Fruit fly (Drosophila melanogaster): ENCODE measurements around the gene Aptx.

The Aptx gene

DNA sequence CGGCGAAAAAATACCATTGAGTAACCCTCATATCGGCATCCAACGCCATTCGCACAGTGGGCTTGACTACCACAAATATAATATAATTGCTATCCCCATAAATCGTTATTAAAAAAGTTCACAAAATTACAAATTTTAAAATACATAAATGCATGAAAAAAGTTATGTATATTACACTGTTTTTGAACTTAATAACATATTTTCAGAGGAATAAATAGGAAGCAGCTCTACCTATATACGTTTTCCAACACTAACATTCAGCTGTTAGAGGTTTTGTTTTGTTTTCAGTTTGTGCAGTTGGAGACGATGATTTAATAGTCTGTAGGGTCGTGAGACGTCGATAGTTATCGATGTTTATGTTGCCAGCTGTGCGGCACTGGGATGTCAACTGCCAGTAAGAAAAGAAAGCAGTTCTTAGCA, at the start of gene Aptx, which contains the start of gene Ino80:
Gene Aptx (plus strand): TSS at position 360 of the 420 bp plus-strand sequence.
Gene Ino80 (minus strand): TSS at position 58 of the 420 bp plus-strand sequence.
- no peak for TF ChIP-seq Myc (optimal IDR thresholded peaks at IDR 0.05)
- no peak for TF ChIP-seq psq (optimal IDR thresholded peaks at IDR 0.05)
- no peak for TF ChIP-seq insv (optimal IDR thresholded peaks at IDR 0.05)
- TF ChIP-seq h (optimal IDR thresholded peaks at IDR 0.05), result no peak
- TF ChIP-seq Sin3A (optimal IDR thresholded peaks at IDR 0.05), result no peak
- no peak for TF ChIP-seq ttk (optimal IDR thresholded peaks at IDR 0.05)

DNA sequence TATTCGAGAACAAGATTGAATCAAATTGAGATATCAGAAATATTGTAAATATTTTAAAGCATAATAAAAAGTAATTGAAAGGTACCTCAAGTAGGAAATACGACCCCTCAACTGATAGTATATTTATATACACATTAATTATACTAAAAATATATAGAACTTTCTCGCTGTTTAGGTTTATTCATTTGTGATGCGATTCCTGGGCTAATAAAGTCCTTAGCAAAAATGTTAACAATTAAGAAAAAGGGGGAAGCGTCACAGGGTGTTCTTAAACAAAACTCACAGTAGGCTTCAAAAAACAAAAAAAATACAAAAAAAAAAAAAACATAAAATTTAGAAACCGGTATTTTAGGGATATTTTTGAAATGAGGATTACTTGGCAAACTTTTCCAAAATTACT, 49.5 kb upstream of the Aptx start, which contains the start of gene CG43203:
Gene CG43203 (plus strand): TSS at position 301 of the 400 bp plus-strand sequence.
- no peak for TF ChIP-seq Myc (optimal IDR thresholded peaks at IDR 0.05)
- TF ChIP-seq Sin3A (optimal IDR thresholded peaks at IDR 0.05), result no peak
- TF ChIP-seq psq (optimal IDR thresholded peaks at IDR 0.05), result no peak
- no peak for TF ChIP-seq ttk (optimal IDR thresholded peaks at IDR 0.05)
- TF ChIP-seq insv (optimal IDR thresholded peaks at IDR 0.05), result no peak
- TF ChIP-seq h (optimal IDR thresholded peaks at IDR 0.05), result no peak

DNA sequence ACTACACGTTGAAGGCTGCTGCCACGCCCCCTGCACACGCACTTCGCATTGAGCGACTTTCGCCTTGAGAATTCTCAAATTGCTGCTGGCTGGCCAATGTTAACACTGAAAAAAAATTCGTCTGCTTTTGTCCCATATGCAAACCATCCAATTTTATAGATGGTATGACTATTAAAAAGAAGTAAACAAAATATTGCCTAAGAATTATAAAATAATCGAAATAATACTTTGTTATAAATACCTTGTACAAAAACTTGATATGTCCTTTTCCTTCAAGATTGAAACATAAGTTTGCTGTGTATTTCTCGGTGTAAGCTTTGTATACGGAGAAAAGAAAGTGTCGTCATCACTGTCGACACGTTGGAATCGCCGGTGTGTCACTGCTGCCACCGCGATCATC, 40.4 kb upstream of the Aptx start:
- no peak for TF ChIP-seq Sin3A (optimal IDR thresholded peaks at IDR 0.05)

DNA sequence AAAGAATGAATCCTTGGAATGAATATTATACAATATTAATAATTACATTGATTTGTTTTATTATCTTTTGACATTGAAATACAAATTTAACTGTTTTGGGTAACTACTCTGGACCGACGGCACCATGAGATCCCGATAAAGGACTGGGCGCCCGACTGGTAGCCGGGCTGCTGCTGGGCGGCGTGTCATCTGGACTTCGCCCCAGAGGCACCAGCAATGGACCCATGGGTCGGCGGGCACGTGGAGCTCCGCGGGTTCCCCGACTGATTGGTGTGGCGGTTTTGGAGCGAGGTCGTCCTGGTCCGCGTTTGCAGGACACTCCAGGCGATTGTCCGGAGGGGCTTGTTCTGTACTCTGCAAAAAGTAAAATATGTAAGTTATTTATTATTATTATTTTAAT, 34.2 kb upstream of the Aptx start:
- TF ChIP-seq Myc (optimal IDR thresholded peaks at IDR 0.05), result no peak
- TF ChIP-seq Sin3A (optimal IDR thresholded peaks at IDR 0.05), result no peak
- TF ChIP-seq h (optimal IDR thresholded peaks at IDR 0.05), result no peak
- no peak for TF ChIP-seq ttk (optimal IDR thresholded peaks at IDR 0.05)
- no peak for TF ChIP-seq psq (optimal IDR thresholded peaks at IDR 0.05)
- no peak for TF ChIP-seq insv (optimal IDR thresholded peaks at IDR 0.05)

DNA sequence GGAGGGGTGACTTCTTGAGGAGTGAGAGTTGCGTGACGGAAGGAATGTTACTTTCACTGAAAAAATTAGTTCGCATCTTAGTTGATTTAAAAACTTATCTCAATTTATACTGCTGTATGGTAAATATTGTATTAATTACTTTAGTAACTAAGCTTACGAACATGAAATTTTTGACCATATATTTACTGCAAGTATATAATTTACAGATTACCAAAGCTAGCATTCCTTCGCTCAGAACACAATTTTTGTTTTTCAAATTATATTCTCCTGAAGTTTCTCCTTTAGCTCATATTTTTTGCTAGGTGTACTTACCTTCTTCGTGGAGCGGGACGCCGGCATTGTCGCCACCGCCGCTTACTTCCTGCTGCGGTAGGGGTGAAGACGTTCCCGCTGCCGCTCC, 32.6 kb upstream of the Aptx start:
- TF ChIP-seq insv (optimal IDR thresholded peaks at IDR 0.05) (no peak), Myc (optimal IDR thresholded peaks at IDR 0.05) (no peak), psq (optimal IDR thresholded peaks at IDR 0.05) (no peak), h (optimal IDR thresholded peaks at IDR 0.05) (no peak), Sin3A (optimal IDR thresholded peaks at IDR 0.05) (no peak), ttk (optimal IDR thresholded peaks at IDR 0.05) (no peak)

DNA sequence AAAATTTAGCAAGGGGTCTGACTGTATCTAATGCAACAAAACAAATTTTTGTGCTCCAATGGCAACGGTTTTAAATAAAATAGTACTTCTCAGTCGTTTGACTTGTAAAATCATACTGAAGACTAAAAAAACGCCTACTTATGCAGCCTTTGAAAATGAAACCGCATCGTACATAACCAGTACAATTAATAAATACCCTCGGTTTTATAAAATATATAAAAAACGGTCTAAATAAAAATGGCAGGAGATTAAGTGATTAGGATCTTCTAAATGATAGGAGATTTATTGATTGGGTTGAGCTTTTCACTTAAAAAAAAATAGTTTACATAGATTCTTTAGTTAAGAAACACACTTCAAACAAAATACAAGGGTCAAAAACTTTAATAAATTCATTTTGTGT, 28.6 kb upstream of the Aptx start, which contains the start of gene CG3581:
Gene CG3581 (minus strand): TSS at position 101 of the 400 bp plus-strand sequence.
- TF ChIP-seq insv (optimal IDR thresholded peaks at IDR 0.05) (no peak), psq (optimal IDR thresholded peaks at IDR 0.05) (no peak), ttk (optimal IDR thresholded peaks at IDR 0.05) (no peak), Myc (optimal IDR thresholded peaks at IDR 0.05) (no peak), Sin3A (optimal IDR thresholded peaks at IDR 0.05) (no peak), h (optimal IDR thresholded peaks at IDR 0.05) (no peak)

DNA sequence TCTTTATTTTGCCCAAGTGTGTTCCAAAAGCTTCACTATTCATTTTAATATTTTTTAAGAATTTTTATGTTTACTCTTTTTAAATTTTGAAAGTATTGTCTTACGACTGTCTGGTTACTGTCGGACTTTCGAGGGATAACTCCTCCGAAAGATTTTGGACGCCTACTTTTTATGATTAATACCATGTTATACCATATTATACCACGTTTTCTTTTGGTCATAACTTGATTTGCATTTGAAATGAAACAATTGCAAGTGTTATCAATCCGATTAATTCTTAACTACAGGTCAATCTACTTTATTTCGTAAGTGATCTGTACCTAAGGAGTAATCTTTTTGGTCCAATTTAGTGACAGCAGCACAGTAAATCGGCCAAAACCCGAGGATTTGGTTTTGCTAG, 27.3 kb upstream of the Aptx start, which contains the start of gene CG31404:
Gene CG31404 (minus strand): TSS at position 101 of the 400 bp plus-strand sequence.
- no peak for TF ChIP-seq Myc (optimal IDR thresholded peaks at IDR 0.05)
- TF ChIP-seq Sin3A (optimal IDR thresholded peaks at IDR 0.05), result no peak
- TF ChIP-seq insv (optimal IDR thresholded peaks at IDR 0.05), result no peak
- TF ChIP-seq ttk (optimal IDR thresholded peaks at IDR 0.05), result no peak
- no peak for TF ChIP-seq h (optimal IDR thresholded peaks at IDR 0.05)
- TF ChIP-seq psq (optimal IDR thresholded peaks at IDR 0.05), result no peak

DNA sequence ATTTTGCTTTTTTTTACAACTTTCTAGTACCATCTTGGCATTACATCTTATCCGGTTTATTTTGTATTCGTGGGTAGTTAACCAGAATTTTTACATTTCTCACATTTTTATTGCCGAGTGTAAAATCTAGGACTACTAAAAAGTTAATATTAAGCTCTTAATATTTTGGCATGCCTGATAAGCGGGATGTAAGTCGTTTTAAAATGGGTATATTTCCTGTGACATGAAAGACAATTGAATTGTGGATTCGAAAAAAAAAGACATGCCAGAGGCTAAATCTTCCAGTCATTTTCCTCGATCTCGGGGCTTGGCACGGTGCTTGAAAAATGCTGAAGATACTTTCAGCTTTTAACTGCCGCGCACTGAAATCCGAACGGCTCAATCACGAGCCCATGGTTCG, 26.1 kb upstream of the Aptx start, which contains the start of gene CG31245:
Gene CG31245 (minus strand): TSS at position 101 of the 400 bp plus-strand sequence.
- TF ChIP-seq h (optimal IDR thresholded peaks at IDR 0.05), result no peak
- no peak for TF ChIP-seq Myc (optimal IDR thresholded peaks at IDR 0.05)
- no peak for TF ChIP-seq insv (optimal IDR thresholded peaks at IDR 0.05)
- TF ChIP-seq Sin3A (optimal IDR thresholded peaks at IDR 0.05), result no peak
- TF ChIP-seq ttk (optimal IDR thresholded peaks at IDR 0.05), result no peak
- TF ChIP-seq psq (optimal IDR thresholded peaks at IDR 0.05), result no peak

DNA sequence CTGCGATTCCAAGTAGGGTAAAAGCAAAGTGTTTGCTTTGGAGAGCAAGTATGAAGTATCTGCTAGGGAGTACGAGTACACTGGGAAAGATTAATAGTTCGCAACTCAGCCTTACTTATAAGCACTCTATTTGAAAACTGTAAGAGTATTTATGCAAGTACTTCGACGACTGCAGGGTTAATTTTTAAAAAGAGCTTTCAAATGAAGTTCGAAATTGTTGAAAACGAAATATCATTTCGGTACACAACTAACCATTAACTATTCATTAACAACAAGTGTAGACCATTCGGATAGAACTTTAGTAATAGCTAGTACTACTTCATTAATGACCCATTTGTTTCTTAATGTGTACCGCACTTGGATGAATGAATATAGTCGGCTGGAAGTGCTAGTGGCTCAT, 20.0 kb upstream of the Aptx start:
- no peak for TF ChIP-seq insv (optimal IDR thresholded peaks at IDR 0.05)
- no peak for TF ChIP-seq Myc (optimal IDR thresholded peaks at IDR 0.05)
- no peak for TF ChIP-seq ttk (optimal IDR thresholded peaks at IDR 0.05)
- TF ChIP-seq Sin3A (optimal IDR thresholded peaks at IDR 0.05), result no peak
- TF ChIP-seq h (optimal IDR thresholded peaks at IDR 0.05), result no peak
- no peak for TF ChIP-seq psq (optimal IDR thresholded peaks at IDR 0.05)

DNA sequence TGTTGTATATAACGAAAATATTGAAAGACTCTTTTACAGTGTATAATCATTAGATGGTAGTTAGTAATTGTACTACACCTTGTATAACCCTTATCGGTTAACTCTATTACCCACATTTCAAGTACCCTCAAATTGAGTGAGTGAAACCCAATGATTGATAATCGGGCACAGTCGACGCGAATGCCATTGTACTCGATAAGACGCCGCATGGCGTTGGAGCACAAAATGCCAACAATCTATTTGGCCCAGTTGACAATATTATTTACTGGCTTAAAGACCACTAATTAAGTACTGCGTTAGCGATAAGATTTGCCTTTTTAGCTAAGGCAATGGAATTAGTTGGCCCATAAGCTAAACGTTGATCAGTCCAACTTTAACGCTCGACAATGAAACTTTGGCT, 15.6 kb upstream of the Aptx start, which contains the start of gene CG3734:
Gene CG3734 (plus strand): TSS at position 254 of the 400 bp plus-strand sequence.
- TF ChIP-seq ttk (optimal IDR thresholded peaks at IDR 0.05), result no peak
- no peak for TF ChIP-seq Sin3A (optimal IDR thresholded peaks at IDR 0.05)
- TF ChIP-seq h (optimal IDR thresholded peaks at IDR 0.05), result no peak
- no peak for TF ChIP-seq Myc (optimal IDR thresholded peaks at IDR 0.05)
- no peak for TF ChIP-seq psq (optimal IDR thresholded peaks at IDR 0.05)
- TF ChIP-seq insv (optimal IDR thresholded peaks at IDR 0.05), result no peak

DNA sequence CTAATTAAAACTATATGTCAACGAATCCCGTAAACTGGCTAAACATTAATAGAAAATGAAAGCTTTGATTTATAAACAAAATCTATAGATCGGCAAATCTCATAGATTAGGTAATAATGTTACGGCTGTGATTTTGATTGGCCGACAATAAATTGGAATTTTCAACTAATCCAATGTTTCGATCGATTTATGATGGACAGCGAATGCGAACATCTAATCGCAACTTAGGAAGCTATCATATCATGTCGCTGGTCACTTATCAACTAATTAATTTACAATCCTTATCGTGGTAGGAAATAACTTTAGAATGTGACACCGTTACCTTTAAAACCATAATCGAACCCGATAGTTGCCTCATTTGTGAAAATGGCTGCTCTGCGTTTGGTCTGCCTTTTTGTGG, 13.3 kb upstream of the Aptx start, which contains the start of gene CG18493:
Gene CG18493 (plus strand): TSS at position 352 of the 400 bp plus-strand sequence.
- no peak for TF ChIP-seq Myc (optimal IDR thresholded peaks at IDR 0.05)
- TF ChIP-seq h (optimal IDR thresholded peaks at IDR 0.05), result no peak
- no peak for TF ChIP-seq Sin3A (optimal IDR thresholded peaks at IDR 0.05)
- TF ChIP-seq ttk (optimal IDR thresholded peaks at IDR 0.05), result no peak
- no peak for TF ChIP-seq psq (optimal IDR thresholded peaks at IDR 0.05)
- no peak for TF ChIP-seq insv (optimal IDR thresholded peaks at IDR 0.05)

DNA sequence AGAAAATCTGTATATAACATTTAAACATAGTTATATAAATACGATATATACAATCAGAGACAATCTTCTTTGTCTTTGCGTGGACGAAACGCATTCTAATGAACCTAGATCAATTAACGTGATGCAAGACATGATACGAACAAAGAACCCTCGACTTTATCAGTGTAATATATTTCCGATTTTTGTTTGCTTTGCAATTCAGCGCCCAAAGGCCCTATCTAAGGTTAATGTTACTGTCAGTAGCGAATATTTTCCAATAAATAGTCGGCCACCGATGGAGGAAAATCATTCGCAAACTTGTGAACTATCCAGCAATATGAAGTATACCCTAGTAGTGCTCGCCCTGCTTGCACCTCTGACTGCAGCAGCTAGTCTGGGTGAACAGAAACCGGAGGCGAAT, 10.2 kb upstream of the Aptx start, which contains the start of gene CG3739:
Gene CG3739 (plus strand): TSS at position 301 of the 400 bp plus-strand sequence.
- TF ChIP-seq insv (optimal IDR thresholded peaks at IDR 0.05), result no peak
- no peak for TF ChIP-seq ttk (optimal IDR thresholded peaks at IDR 0.05)
- no peak for TF ChIP-seq Myc (optimal IDR thresholded peaks at IDR 0.05)
- TF ChIP-seq psq (optimal IDR thresholded peaks at IDR 0.05), result no peak
- no peak for TF ChIP-seq h (optimal IDR thresholded peaks at IDR 0.05)
- TF ChIP-seq Sin3A (optimal IDR thresholded peaks at IDR 0.05), result no peak

DNA sequence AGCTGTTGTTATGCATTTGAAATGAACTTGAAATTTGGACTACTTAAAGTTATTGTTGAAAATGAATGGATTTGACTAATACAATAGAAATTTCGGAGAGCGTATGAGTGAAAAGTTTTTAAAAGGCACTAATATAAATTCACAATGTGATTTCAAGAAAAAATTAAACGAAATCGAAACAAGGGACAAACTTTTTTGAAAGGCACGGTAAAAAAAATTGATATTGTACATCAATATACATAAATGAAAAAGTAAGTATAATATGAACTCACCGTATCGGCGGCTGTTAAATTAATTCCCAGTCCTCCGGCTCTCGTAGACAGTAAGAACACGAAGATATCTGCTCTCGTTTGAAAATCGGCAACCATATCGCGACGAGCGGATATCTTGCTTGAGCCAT, 4.8 kb upstream of the Aptx start, which contains the start of gene CG31244:
Gene CG31244 (minus strand): TSS at position 101 of the 400 bp plus-strand sequence.
- TF ChIP-seq Sin3A (optimal IDR thresholded peaks at IDR 0.05) (no peak), h (optimal IDR thresholded peaks at IDR 0.05) (no peak), psq (optimal IDR thresholded peaks at IDR 0.05) (no peak), ttk (optimal IDR thresholded peaks at IDR 0.05) (no peak), insv (optimal IDR thresholded peaks at IDR 0.05) (no peak), Myc (optimal IDR thresholded peaks at IDR 0.05) (no peak)

Measured in Kc167 (cell line).